Worm (Caenorhabditis elegans) whole organism, L4 larva: Measurements from ENCODE around the gene mmab-1.

Experiments used
- F37D6.2 ChIP-seq: sonication (generic microtip); optimal IDR thresholded peaks from 2 replicates; lab custom pipeline; 2016; ENCODE audit warnings: mild to moderate bottlenecking, missing genetic modification characterization, missing compliant biosample characterization
- F44E2.7 ChIP-seq: fragments of 200-800 bp; sonication (Bioruptor generic); IDR thresholded peaks from 2 replicates; pipeline ENCODE4 v2.1.2; 2022; ENCODE audit warnings: missing genetic modification characterization, missing compliant biosample characterization
- F49E8.2 ChIP-seq: sonication (generic microtip); optimal IDR thresholded peaks from 2 replicates; lab custom pipeline; 2016; ENCODE audit warnings: missing compliant biosample characterization, mild to moderate bottlenecking, missing genetic modification characterization, borderline replicate concordance
- R02D3.7 ChIP-seq: fragments of 150-350 bp; sonication (generic microtip); optimal IDR thresholded peaks from 3 replicates; lab custom pipeline; 2014; ENCODE audit warnings: missing biosample characterization, missing genetic modification characterization
- T26A8.4 ChIP-seq: fragments of 200-800 bp; sonication (Bioruptor generic); IDR thresholded peaks from 2 replicates; pipeline ENCODE4 v1.3.6; 2022; ENCODE audit warnings: missing genetic modification characterization, missing compliant biosample characterization
- Y105C5A.15 ChIP-seq: fragments of 200-800 bp; sonication (Bioruptor generic); IDR thresholded peaks from 2 replicates; pipeline ENCODE4 v1.3.6; 2022; ENCODE audit warnings: missing genetic modification characterization, missing compliant biosample characterization
- Y48G9A.11 ChIP-seq: fragments of 200-800 bp; sonication (Bioruptor generic); IDR thresholded peaks from 2 replicates; pipeline ENCODE4 v1.3.6; 2022; ENCODE audit warnings: missing genetic modification reagents, missing genetic modification characterization, missing compliant biosample characterization
- Y5F2A.4 ChIP-seq: fragments of 200-800 bp; sonication (Bioruptor generic); optimal IDR thresholded peaks from 2 replicates; lab custom pipeline; 2018; ENCODE audit warnings: mild to moderate bottlenecking, missing genetic modification characterization, missing compliant biosample characterization
- Y75B8A.6 ChIP-seq: fragments of 200-800 bp; sonication (Bioruptor generic); IDR thresholded peaks from 2 replicates; pipeline ENCODE4 v1.3.6; 2022; ENCODE audit warnings: missing genetic modification reagents, missing genetic modification characterization, missing compliant biosample characterization
- ZK546.5 ChIP-seq, 2 experiments: sonication (generic microtip); optimal IDR thresholded peaks; 2 replicates each; lab custom pipeline; 2017; ENCODE audit warnings: missing biosample characterization in 2 of 2, missing genetic modification characterization in 2 of 2
- arid-1 ChIP-seq: fragments of 200-800 bp; sonication (Bioruptor generic); conservative IDR thresholded peaks from 2 replicates; pipeline ENCODE4 v1.3.6; 2022; ENCODE audit warnings: missing genetic modification reagents, missing genetic modification characterization, missing compliant biosample characterization
- attf-4 ChIP-seq: sonication (generic microtip); optimal IDR thresholded peaks from 3 replicates; lab custom pipeline; 2017; ENCODE audit warnings: missing biosample characterization, missing genetic modification characterization
- ceh-28 ChIP-seq: fragments of 150-350 bp; optimal IDR thresholded peaks from 2 replicates; lab custom pipeline; 2014; ENCODE audit warnings: missing biosample characterization, missing genetic modification reagents, missing genetic modification characterization
- ceh-32 ChIP-seq: sonication (generic microtip); optimal IDR thresholded peaks from 2 replicates; lab custom pipeline; 2016; ENCODE audit warnings: mild to moderate bottlenecking, missing genetic modification characterization, missing compliant biosample characterization; ENCODE audit not compliant: poor library complexity
- ces-1 ChIP-seq: fragments of 150-350 bp; sonication (generic microtip); optimal IDR thresholded peaks from 4 replicates; lab custom pipeline; 2014; ENCODE audit warnings: missing biosample characterization, missing genetic modification reagents, missing genetic modification characterization
- ctbp-1 ChIP-seq: fragments of 200-800 bp; sonication (Bioruptor generic); IDR thresholded peaks from 2 replicates; pipeline ENCODE4 v1.3.6; 2022; ENCODE audit warnings: missing genetic modification reagents, missing genetic modification characterization, missing compliant biosample characterization
- daf-12 ChIP-seq: fragments of 150-350 bp; optimal IDR thresholded peaks from 2 replicates; lab custom pipeline; 2014; ENCODE audit warnings: missing biosample characterization, missing genetic modification reagents, missing genetic modification characterization
- daf-8 ChIP-seq: fragments of 200-800 bp; sonication (Bioruptor generic); IDR thresholded peaks from 2 replicates; pipeline ENCODE4 v1.3.6; 2022; ENCODE audit warnings: missing genetic modification characterization, missing compliant biosample characterization
- dmd-8 ChIP-seq: fragments of 200-800 bp; sonication (Bioruptor generic); IDR thresholded peaks from 2 replicates; pipeline ENCODE4 v1.3.6; 2022; ENCODE audit warnings: missing genetic modification characterization, missing compliant biosample characterization
- duxl-1 ChIP-seq: sonication (generic microtip); optimal IDR thresholded peaks from 2 replicates; lab custom pipeline; 2016; ENCODE audit warnings: mild to moderate bottlenecking, missing genetic modification characterization, moderate library complexity, missing compliant biosample characterization; ENCODE audit not compliant: poor library complexity
- fkh-10 ChIP-seq: fragments of 150-350 bp; optimal IDR thresholded peaks from 2 replicates; lab custom pipeline; 2014; ENCODE audit warnings: missing biosample characterization, missing genetic modification reagents, missing genetic modification characterization
- gei-8 ChIP-seq: fragments of 200-800 bp; sonication (Bioruptor generic); optimal IDR thresholded peaks from 2 replicates; lab custom pipeline; 2018; ENCODE audit warnings: mild to moderate bottlenecking, missing genetic modification characterization, missing compliant biosample characterization
- hif-1 ChIP-seq, 2 experiments: sonication (generic microtip); optimal IDR thresholded peaks; 2 replicates each; lab custom pipeline; 2016 to 2017; ENCODE audit warnings: missing compliant biosample characterization in 2 of 2, missing genetic modification characterization in 2 of 2, missing genetic modification reagents in 2 of 2, missing genotype in 2 of 2, mild to moderate bottlenecking in 1 of 2
- hlh-30 ChIP-seq: sonication (generic microtip); optimal IDR thresholded peaks from 2 replicates; lab custom pipeline; 2017; ENCODE audit warnings: antibody characterized with exemption, mild to moderate bottlenecking, missing genetic modification characterization, missing compliant biosample characterization; ENCODE audit not compliant: insufficient read depth
- jun-1 ChIP-seq: fragments of 150-350 bp; optimal IDR thresholded peaks from 2 replicates; lab custom pipeline; 2014; ENCODE audit warnings: missing biosample characterization, missing genetic modification reagents, missing genetic modification characterization
- lin-15B ChIP-seq: fragments of 150-350 bp; sonication (generic microtip); optimal IDR thresholded peaks from 3 replicates; lab custom pipeline; 2014; ENCODE audit warnings: missing biosample characterization, missing genetic modification characterization
- lin-29 ChIP-seq: fragments of 200-800 bp; sonication (Bioruptor generic); IDR thresholded peaks from 2 replicates; pipeline ENCODE4 v1.3.6; 2022; ENCODE audit warnings: missing genetic modification reagents, missing genetic modification characterization, missing compliant biosample characterization
- lin-39 ChIP-seq: fragments of 150-350 bp; optimal IDR thresholded peaks from 2 replicates; lab custom pipeline; 2014; ENCODE audit warnings: missing biosample characterization, missing genetic modification reagents, missing genetic modification characterization
- madf-5 ChIP-seq, 2 experiments: fragments of 200-800 bp; sonication (Bioruptor generic); IDR thresholded peaks; 2 replicates each; pipeline ENCODE4 v1.3.6; 2022; ENCODE audit warnings: missing compliant biosample characterization in 2 of 2, missing genetic modification characterization in 2 of 2
- madf-9 ChIP-seq: fragments of 200-800 bp; sonication (Bioruptor generic); conservative IDR thresholded peaks from 2 replicates; pipeline ENCODE4 v1.3.6; 2022; ENCODE audit warnings: missing genetic modification reagents, missing genetic modification characterization, missing compliant biosample characterization
- mdl-1 ChIP-seq, 2 experiments: fragments of 150-350 bp in 1 of 2; sonication (generic microtip) in 1 of 2; optimal IDR thresholded peaks; 2 replicates each; lab custom pipeline; 2014 to 2017; ENCODE audit warnings: missing biosample characterization in 2 of 2, missing genetic modification characterization in 2 of 2
- mep-1 ChIP-seq: fragments of 150-350 bp; sonication (generic microtip); optimal IDR thresholded peaks from 3 replicates; lab custom pipeline; 2014; ENCODE audit warnings: missing biosample characterization, missing genetic modification characterization
- mes-2 ChIP-seq: sonication (generic microtip); optimal IDR thresholded peaks from 2 replicates; lab custom pipeline; 2016; ENCODE audit warnings: missing genotype, mild to moderate bottlenecking, missing genetic modification characterization, missing compliant biosample characterization; ENCODE audit not compliant: poor library complexity, severe bottlenecking
- mxl-2 ChIP-seq: fragments of 200-800 bp; sonication (Bioruptor generic); conservative IDR thresholded peaks from 2 replicates; pipeline ENCODE4 v1.3.6; 2022; ENCODE audit warnings: missing genetic modification reagents, missing genetic modification characterization, missing compliant biosample characterization
- mxl-3 ChIP-seq: fragments of 200-800 bp; sonication (Bioruptor generic); optimal IDR thresholded peaks from 2 replicates; lab custom pipeline; 2018; ENCODE audit warnings: mild to moderate bottlenecking, missing genetic modification characterization, missing compliant biosample characterization
- nhr-102 ChIP-seq: sonication (generic microtip); optimal IDR thresholded peaks from 2 replicates; lab custom pipeline; 2016; ENCODE audit warnings: mild to moderate bottlenecking, missing genetic modification characterization, moderate library complexity, missing compliant biosample characterization
- nhr-111 ChIP-seq: fragments of 200-800 bp; sonication (Bioruptor generic); optimal IDR thresholded peaks from 2 replicates; lab custom pipeline; 2018; ENCODE audit warnings: mild to moderate bottlenecking, missing genetic modification characterization, missing compliant biosample characterization
- nhr-237 ChIP-seq: sonication (generic microtip); optimal IDR thresholded peaks from 2 replicates; lab custom pipeline; 2017; ENCODE audit warnings: missing biosample characterization, missing genetic modification characterization
- nhr-25 ChIP-seq: sonication (generic microtip); optimal IDR thresholded peaks from 2 replicates; lab custom pipeline; 2017; ENCODE audit warnings: missing genetic modification characterization, mild to moderate bottlenecking, missing compliant biosample characterization, antibody characterized with exemption, moderate library complexity, borderline replicate concordance; ENCODE audit not compliant: insufficient read depth
- nhr-77 ChIP-seq: fragments of 150-350 bp; optimal IDR thresholded peaks from 2 replicates; lab custom pipeline; 2014; ENCODE audit warnings: missing biosample characterization, missing genetic modification characterization
- php-3 ChIP-seq: fragments of 200-800 bp; sonication (Bioruptor generic); IDR thresholded peaks from 2 replicates; pipeline ENCODE4 v1.3.6; 2022; ENCODE audit warnings: missing genetic modification reagents, missing genetic modification characterization, missing compliant biosample characterization
- sdz-12 ChIP-seq: fragments of 200-800 bp; sonication (Bioruptor generic); optimal IDR thresholded peaks from 2 replicates; lab custom pipeline; 2018; ENCODE audit warnings: mild to moderate bottlenecking, missing genetic modification characterization, missing compliant biosample characterization
- spr-1 ChIP-seq: sonication (generic microtip); optimal IDR thresholded peaks from 2 replicates; lab custom pipeline; 2016; ENCODE audit warnings: mild to moderate bottlenecking, missing genetic modification characterization, missing compliant biosample characterization
- unc-62 ChIP-seq, 3 experiments: fragments of 150-350 bp in 1 of 3; sonication (generic microtip); optimal IDR thresholded peaks in 2 of 3; peaks in 1 of 3; 1 replicate in 1 of 3; 2 replicates in 2 of 3; lab custom pipeline; 2014 to 2017; ENCODE audit warnings: missing biosample characterization in 3 of 3, missing genetic modification characterization in 3 of 3, missing genetic modification reagents in 3 of 3, missing genotype in 1 of 3
- zag-1 ChIP-seq: fragments of 150-350 bp; optimal IDR thresholded peaks from 2 replicates; lab custom pipeline; 2014; ENCODE audit warnings: missing biosample characterization, missing genetic modification characterization
- zfp-2 ChIP-seq: sonication (generic microtip); optimal IDR thresholded peaks from 2 replicates; lab custom pipeline; 2016; ENCODE audit warnings: mild to moderate bottlenecking, missing genetic modification characterization, missing compliant biosample characterization
- zip-11 ChIP-seq: fragments of 200-800 bp; sonication (Bioruptor generic); IDR thresholded peaks from 2 replicates; pipeline ENCODE4 v1.3.6; 2022; ENCODE audit warnings: missing genetic modification characterization, missing compliant biosample characterization
- zip-2 ChIP-seq: fragments of 150-350 bp; optimal IDR thresholded peaks from 2 replicates; lab custom pipeline; 2014; ENCODE audit warnings: missing biosample characterization, missing genetic modification characterization
- ztf-7 ChIP-seq: fragments of 150-350 bp; optimal IDR thresholded peaks from 2 replicates; lab custom pipeline; 2014; ENCODE audit warnings: missing biosample characterization, missing genetic modification characterization

The mmab-1 gene

DNA sequence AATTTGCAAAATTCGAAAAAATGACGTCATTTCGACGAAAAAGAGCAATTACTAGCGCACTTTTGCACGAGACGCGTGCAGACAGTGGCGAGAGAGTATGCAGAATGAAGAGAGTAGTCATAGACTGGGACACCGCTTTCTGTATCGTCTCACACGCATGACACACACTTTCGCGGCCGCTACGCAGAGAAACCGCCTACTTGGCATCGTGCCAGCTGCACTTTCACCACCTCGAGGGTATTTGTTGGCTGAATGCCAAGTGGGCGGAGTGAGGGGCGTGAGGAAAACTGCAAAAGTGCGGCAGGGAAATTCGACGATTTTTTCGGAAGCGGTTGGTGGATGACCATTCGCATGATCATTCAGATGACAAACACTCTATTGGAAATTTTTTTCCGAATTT is 22.2 kb downstream of the mmab-1 start (continued):
- peak; percentile 96 for TF ChIP-seq spr-1 (tag; lab: Kevin White, UChicago)
- TF ChIP-seq Y5F2A.4 (GFP tag; lab: Kevin White, UChicago) = peak; percentile 85
- peak; percentile 98 for TF ChIP-seq nhr-25 (tag; lab: Kevin White, UChicago)
- TF ChIP-seq nhr-111 = peak; percentile 57
- TF ChIP-seq F44E2.7 (GFP tag; lab: Robert Waterston, UW) = peak; percentile 84; the same call in 1 of the 2 replicates
- TF ChIP-seq ZK546.5 (tag; optimal IDR thresholded peaks at IDR 0.05; lab: Kevin White, UChicago) = peak in 1 of 2 experiments; percentile 59
- TF ChIP-seq attf-4 (tag; lab: Kevin White, UChicago) = no peak
- peak; percentile 97 for TF ChIP-seq madf-9 (GFP tag; lab: Robert Waterston, UW)
- TF ChIP-seq zag-1 (tag; lab: Kevin White, UChicago) = peak; percentile 62
- TF ChIP-seq php-3 (GFP tag; lab: Robert Waterston, UW) = peak; percentile 97
- TF ChIP-seq ztf-7 (tag; lab: Kevin White, UChicago) = peak; percentile 74
- peak; percentile 98 for TF ChIP-seq T26A8.4 (GFP tag; lab: Robert Waterston, UW)
- no peak for TF ChIP-seq daf-12 (tag; lab: Kevin White, UChicago)
- no peak for TF ChIP-seq R02D3.7
- TF ChIP-seq ceh-32 (tag; lab: Kevin White, UChicago) = peak; percentile 88
- peak; percentile 100 for TF ChIP-seq hlh-30 (tag; lab: Kevin White, UChicago)
- peak; percentile 94 for TF ChIP-seq mes-2 (tag; lab: Kevin White, UChicago)
- TF ChIP-seq duxl-1 (tag; lab: Kevin White, UChicago) = peak; percentile 93
- peak; percentile 96 for TF ChIP-seq nhr-77
- TF ChIP-seq madf-5 (GFP tag; IDR thresholded peaks at IDR 0.05; lab: Robert Waterston, UW) = peak in 1 of 2 experiments; percentile 78; a peak in 1 of 4 replicates
- peak; percentile 79 to 99 for TF ChIP-seq mdl-1 (tag; optimal IDR thresholded peaks at IDR 0.05; lab: Kevin White, UChicago)
- peak; percentile 58; the same call in 1 of the 2 replicates for TF ChIP-seq dmd-8 (GFP tag; lab: Robert Waterston, UW)
- TF ChIP-seq mxl-3 (GFP tag; lab: Kevin White, UChicago) = peak; percentile 99
- peak; percentile 71 for TF ChIP-seq lin-15B (tag; lab: Kevin White, UChicago)
- peak; percentile 98 for TF ChIP-seq nhr-102 (tag; lab: Kevin White, UChicago)
- TF ChIP-seq ceh-28 = peak; percentile 36
- peak; percentile 87 for TF ChIP-seq zip-2 (tag; lab: Kevin White, UChicago)
- no peak for TF ChIP-seq lin-39 (tag; lab: Kevin White, UChicago)
- peak; percentile 28 to 100 for TF ChIP-seq unc-62 (GFP tag; optimal IDR thresholded peaks at IDR 0.05 in 1 of 2; lab: Kevin White, UChicago)
- TF ChIP-seq unc-62 (tag; optimal IDR thresholded peaks at IDR 0.05; lab: Kevin White, UChicago) = no peak
- peak; percentile 95 for TF ChIP-seq Y75B8A.6 (GFP tag; lab: Robert Waterston, UW)
- peak; percentile 94; the same call in 1 of the 2 replicates for TF ChIP-seq daf-8 (GFP tag; lab: Robert Waterston, UW)
- TF ChIP-seq fkh-10 (GFP tag; lab: Kevin White, UChicago) = peak; percentile 99
- TF ChIP-seq mxl-2 (GFP tag; lab: Robert Waterston, UW) = peak; percentile 88
- TF ChIP-seq ctbp-1 = peak; percentile 99
- TF ChIP-seq hif-1 (tag; optimal IDR thresholded peaks at IDR 0.05; lab: Kevin White, UChicago) = peak; percentile 94 to 97
- peak; percentile 99 for TF ChIP-seq mep-1 (tag; lab: Kevin White, UChicago)
- peak; percentile 77 for TF ChIP-seq nhr-237 (tag; lab: Kevin White, UChicago)
- peak; percentile 94 for TF ChIP-seq lin-29 (GFP tag; lab: Robert Waterston, UW)
- TF ChIP-seq F49E8.2 = no peak
- peak; percentile 70 for TF ChIP-seq ces-1 (GFP tag; lab: Kevin White, UChicago)
- TF ChIP-seq sdz-12 (GFP tag; lab: Kevin White, UChicago) = peak; percentile 95
- TF ChIP-seq Y105C5A.15 (GFP tag; lab: Robert Waterston, UW) = no peak
- TF ChIP-seq zip-11 (GFP tag; lab: Robert Waterston, UW) = no peak
- peak; percentile 99 for TF ChIP-seq gei-8
- peak; percentile 95 for TF ChIP-seq arid-1
- peak; percentile 81 for TF ChIP-seq Y48G9A.11 (GFP tag; lab: Robert Waterston, UW)
- peak; percentile 97 for TF ChIP-seq F37D6.2
- TF ChIP-seq jun-1 (tag; lab: Kevin White, UChicago) = peak; percentile 96
- TF ChIP-seq zfp-2 (tag; lab: Kevin White, UChicago) = peak; percentile 96
